Worm (Caenorhabditis elegans): ENCODE measurements around the gene grd-16.
A peak's percentile ranks its signal among the peaks of the same experiment; 100 is the strongest.

Gene grd-16

ce11 chrIV:2470114-2470513 lies 6.4 kb upstream of the grd-16 start, which contains the start of gene ilys-1:
Gene ilys-1, plus strand, starts transcription at chrIV:2470414.
- TF ChIP-seq atf-7 (tag; optimal IDR thresholded peaks at IDR 0.05) (no peak), F55B11.4 (tag; optimal IDR thresholded peaks at IDR 0.05; ENCODE audit: borderline replicate concordance, insufficient read depth) (no peak), sdz-38 (tag; optimal IDR thresholded peaks at IDR 0.05) (no peak), rpc-1 (optimal IDR thresholded peaks at IDR 0.05) (no peak), rpc-1 (tag; optimal IDR thresholded peaks at IDR 0.05) (no peak), egrh-3 (GFP tag; IDR thresholded peaks at IDR 0.05) (no peak), efl-1 (GFP tag; optimal IDR thresholded peaks at IDR 0.05) (no peak)

DNA sequence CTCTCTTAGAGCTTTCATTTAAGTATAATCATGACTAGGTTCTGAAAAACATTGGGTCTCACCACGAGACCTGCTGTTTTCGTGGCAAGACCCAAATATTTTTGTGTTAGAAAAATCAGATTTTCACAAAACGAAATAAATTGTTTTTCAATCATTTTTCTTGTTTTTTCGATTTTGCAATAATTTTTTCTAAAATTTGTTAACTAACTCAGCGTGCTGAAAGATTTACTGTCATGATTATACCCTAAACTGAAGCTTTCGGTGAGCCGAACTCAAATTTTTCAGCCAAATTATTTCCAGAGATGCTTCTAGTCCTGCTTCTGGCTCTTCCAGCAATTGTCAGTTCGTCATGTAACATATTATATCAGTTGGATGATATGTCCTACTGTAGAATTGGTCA lies 5.5 kb downstream of the grd-16 start, which contains the start of gene Y69A2AL.2:
Y69A2AL.2 (plus strand) TSS at position 301 of the 400 bp plus-strand sequence.
- TF ChIP-seq Y67H2A.10 (GFP tag; conservative IDR thresholded peaks at IDR 0.05) (no peak), bed-1 (GFP tag; IDR thresholded peaks at IDR 0.05) (no peak), rec-8 (tag; optimal IDR thresholded peaks at IDR 0.05) (no peak), pha-4 (tag; optimal IDR thresholded peaks at IDR 0.05) (no peak), nhr-80 (tag; optimal IDR thresholded peaks at IDR 0.05) (no peak), ztf-6 (GFP tag; IDR thresholded peaks at IDR 0.05) (no peak), zfh-2 (GFP tag; conservative IDR thresholded peaks at IDR 0.05) (no peak), attf-3 (GFP tag; conservative IDR thresholded peaks at IDR 0.05) (no peak), unc-130 (GFP tag; optimal IDR thresholded peaks at IDR 0.05) (no peak), rpc-1 (optimal IDR thresholded peaks at IDR 0.05) (no peak), rpc-1 (tag; optimal IDR thresholded peaks at IDR 0.05) (no peak), egrh-3 (GFP tag; IDR thresholded peaks at IDR 0.05) (no peak)

DNA sequence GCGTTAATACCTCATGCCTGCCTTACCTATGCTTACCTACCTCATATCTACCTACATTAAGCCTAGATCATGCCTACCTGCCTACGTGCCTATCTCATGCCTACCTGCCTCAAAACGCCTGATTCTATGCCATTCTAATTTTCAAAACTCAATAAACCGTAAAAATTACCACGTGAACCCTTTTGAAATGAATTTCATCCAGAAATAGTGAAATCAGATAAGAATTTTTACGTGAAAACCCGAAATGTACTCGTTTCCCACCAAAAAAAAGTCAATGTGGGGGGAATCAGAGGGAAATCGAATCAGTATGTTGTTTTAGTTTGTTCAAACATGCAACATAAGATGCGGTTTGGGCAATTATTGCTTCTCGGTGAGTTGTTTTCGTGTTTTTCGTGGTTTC lies 12.0 kb downstream of the grd-16 start, which contains the start of gene Y69A2AR.19:
Y69A2AR.19 (plus strand) TSS at position 301 of the 400 bp plus-strand sequence.
- TF ChIP-seq D2030.7 (GFP tag; IDR thresholded peaks at IDR 0.05) (no peak), K12H6.12 (tag; optimal IDR thresholded peaks at IDR 0.05) (no peak), snpc-1.1 (tag; optimal IDR thresholded peaks at IDR 0.05; ENCODE audit: insufficient read depth) (no peak), B0261.1 (tag; optimal IDR thresholded peaks at IDR 0.05) (no peak), ceh-58 (GFP tag; IDR thresholded peaks at IDR 0.05) (no peak), egl-44 (GFP tag; IDR thresholded peaks at IDR 0.05) (no peak)

ce11 chrIV:2495118-2495785 lies 18.8 kb downstream of the grd-16 start, which contains the start of the genes ccdc-12 and Y69A2AR.18:
Gene ccdc-12, minus strand, starts transcription at chrIV:2495174.
Gene Y69A2AR.18, plus strand, starts transcription at chrIV:2495735.
- no peak for TF ChIP-seq sdz-38 (tag; optimal IDR thresholded peaks at IDR 0.05)
- TF ChIP-seq B0019.2 (GFP tag; conservative IDR thresholded peaks at IDR 0.05) = no peak
- no peak for TF ChIP-seq K12H6.12 (tag; optimal IDR thresholded peaks at IDR 0.05)
- no peak for TF ChIP-seq sptf-2 (GFP tag; optimal IDR thresholded peaks at IDR 0.05)
- TF ChIP-seq bed-1 (GFP tag; IDR thresholded peaks at IDR 0.05) = no peak
- TF ChIP-seq mes-4 (tag; optimal IDR thresholded peaks at IDR 0.05) = no peak
- peak; percentile 95 for TF ChIP-seq lsl-1 (GFP tag; optimal IDR thresholded peaks at IDR 0.05)
- TF ChIP-seq nfya-1 (tag; optimal IDR thresholded peaks at IDR 0.05; ENCODE audit: borderline replicate concordance, insufficient read depth) = no peak
- no peak for TF ChIP-seq zim-3 (tag; optimal IDR thresholded peaks at IDR 0.05)
- TF ChIP-seq lag-1 (GFP tag; IDR thresholded peaks at IDR 0.05) = no peak
- TF ChIP-seq pha-4 (tag; optimal IDR thresholded peaks at IDR 0.05) = no peak
- TF ChIP-seq nfya-2 (GFP tag; IDR thresholded peaks at IDR 0.05) = no peak
- TF ChIP-seq efl-1 (GFP tag; optimal IDR thresholded peaks at IDR 0.05) = peak; percentile 19
- TF ChIP-seq die-1 (tag; optimal IDR thresholded peaks at IDR 0.05) = no peak
- TF ChIP-seq ceh-79 (tag; optimal IDR thresholded peaks at IDR 0.05) = no peak
- no peak for TF ChIP-seq B0336.3 (GFP tag; IDR thresholded peaks at IDR 0.05)
- no peak for TF ChIP-seq ztf-3 (GFP tag; optimal IDR thresholded peaks at IDR 0.05)
- no peak for TF ChIP-seq him-1 (tag; optimal IDR thresholded peaks at IDR 0.05)
- TF ChIP-seq F39B2.1 (GFP tag; IDR thresholded peaks at IDR 0.05) = no peak
- TF ChIP-seq lir-1 (GFP tag; conservative IDR thresholded peaks at IDR 0.05) = no peak
- TF ChIP-seq bed-2 (GFP tag; IDR thresholded peaks at IDR 0.05) = no peak
- TF ChIP-seq akir-1 (GFP tag; optimal IDR thresholded peaks at IDR 0.05) = no peak
- TF ChIP-seq somi-1 (GFP tag; optimal IDR thresholded peaks at IDR 0.05) = no peak
- no peak for TF ChIP-seq F55B11.4 (tag; optimal IDR thresholded peaks at IDR 0.05; ENCODE audit: borderline replicate concordance, insufficient read depth)
- no peak for TF ChIP-seq ekl-4 (GFP tag; IDR thresholded peaks at IDR 0.05)
- TF ChIP-seq ztf-6 (GFP tag; IDR thresholded peaks at IDR 0.05) = no peak
- peak; percentile 97 for TF ChIP-seq F33H1.4 (GFP tag; IDR thresholded peaks at IDR 0.05)

Data from whole organism, young adult.